Worm (Caenorhabditis elegans) whole organism, mixed stage, embryonic: ENCODE results near the gene cit-1.2.
"Not testable (repeated sequence)": the region's sequence is repeated elsewhere in the genome, so short reads cannot be mapped to it uniquely, and the experiment has no call there.

Source experiments
- ces-1 ChIP-seq: fragments of 150-350 bp; optimal IDR thresholded peaks from 2 replicates; lab custom pipeline; 2014; ENCODE audit warnings: missing biosample characterization, missing genetic modification reagents, missing genetic modification characterization
- elt-3 ChIP-seq: fragments of 150-350 bp; optimal IDR thresholded peaks from 2 replicates; lab custom pipeline; 2014; ENCODE audit warnings: missing biosample characterization, missing genetic modification characterization
- lsy-2 ChIP-seq: fragments of 150-350 bp; optimal IDR thresholded peaks from 2 replicates; lab custom pipeline; 2014; ENCODE audit warnings: missing biosample characterization, missing genetic modification characterization
- mls-2 ChIP-seq: sonication (generic microtip); optimal IDR thresholded peaks from 2 replicates; lab custom pipeline; 2016; ENCODE audit warnings: mild to moderate bottlenecking, missing genetic modification characterization, moderate library complexity, missing compliant biosample characterization
- nhr-237 ChIP-seq: fragments of 150-350 bp; optimal IDR thresholded peaks from 2 replicates; lab custom pipeline; 2014; ENCODE audit warnings: missing biosample characterization, missing genetic modification characterization
- unc-62 ChIP-seq: fragments of 150-350 bp; optimal IDR thresholded peaks from 2 replicates; lab custom pipeline; 2014; ENCODE audit warnings: missing biosample characterization, missing genetic modification reagents, missing genetic modification characterization

DNA sequence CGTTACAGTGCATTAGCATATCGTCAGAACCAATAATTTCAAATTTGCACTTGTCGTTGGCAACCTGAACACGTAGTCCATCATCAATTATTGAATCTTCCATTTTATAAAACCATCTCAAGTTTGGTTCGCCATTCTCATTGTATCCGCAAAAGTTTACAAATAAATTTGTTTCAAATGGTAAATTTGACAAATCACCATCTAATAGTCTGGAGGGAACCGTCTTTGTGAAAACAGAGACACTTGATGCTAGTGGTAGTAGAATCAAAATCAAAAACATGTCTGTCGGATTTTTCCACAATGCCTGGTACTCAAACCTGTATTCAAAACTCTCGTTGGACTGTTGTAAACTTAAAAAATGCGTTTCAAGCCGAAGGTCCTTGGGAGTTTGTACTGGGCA is 46.3 kb upstream of the cit-1.2 start, which contains the start of gene F54H12.2:
- not testable (repeated sequence) for TF ChIP-seq nhr-237 (tag; lab: Kevin White, UChicago); mls-2 (tag; lab: Kevin White, UChicago); lsy-2 (tag; lab: Kevin White, UChicago); unc-62 (GFP tag; lab: Kevin White, UChicago); ces-1; elt-3 (tag; lab: Kevin White, UChicago)
